Worm (Caenorhabditis elegans): ENCODE data around the gene srg-9.

The srg-9 gene

DNA sequence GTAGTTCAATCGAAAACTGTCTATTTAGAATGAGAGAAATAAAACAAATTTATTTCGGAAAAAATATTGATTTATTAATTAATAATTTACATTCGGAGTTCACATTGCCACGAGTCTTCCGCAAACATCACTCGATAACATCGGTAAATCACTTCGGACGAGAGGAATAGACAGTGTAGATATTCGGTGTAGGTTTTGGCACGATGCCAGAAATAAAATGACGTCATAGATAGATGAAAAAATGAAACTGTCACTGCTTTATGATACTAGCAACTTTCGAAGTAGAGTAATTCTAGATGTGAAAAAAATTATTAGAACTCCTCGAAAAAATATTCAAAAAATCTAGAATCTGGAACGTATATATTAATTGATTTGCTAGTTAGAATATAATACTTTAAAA is 22.9 kb upstream of the srg-9 start:
- no peak for TF ChIP-seq ceh-82 (tag; optimal IDR thresholded peaks at IDR 0.05)
- TF ChIP-seq nhr-11 (tag; optimal IDR thresholded peaks at IDR 0.05) = no peak
- no peak for TF ChIP-seq unc-86 (tag; optimal IDR thresholded peaks at IDR 0.05)
- no peak for TF ChIP-seq mep-1 (tag; optimal IDR thresholded peaks at IDR 0.05)
- no peak for TF ChIP-seq unc-130 (tag; optimal IDR thresholded peaks at IDR 0.05)
- peak; percentile 19 for TF ChIP-seq lin-13 (GFP tag; optimal IDR thresholded peaks at IDR 0.05)
- no peak for TF ChIP-seq nhr-77 (tag; optimal IDR thresholded peaks at IDR 0.05)
- TF ChIP-seq hpl-2 (GFP tag; optimal IDR thresholded peaks at IDR 0.05) = no peak
- no peak for TF ChIP-seq F16B12.6 (tag; optimal IDR thresholded peaks at IDR 0.05)
- peak; percentile 76 for TF ChIP-seq nhr-85 (tag)
- TF ChIP-seq rnt-1 (tag; optimal IDR thresholded peaks at IDR 0.05) = peak; percentile 6
- no peak for TF ChIP-seq isw-1 (GFP tag; IDR thresholded peaks at IDR 0.05)

DNA sequence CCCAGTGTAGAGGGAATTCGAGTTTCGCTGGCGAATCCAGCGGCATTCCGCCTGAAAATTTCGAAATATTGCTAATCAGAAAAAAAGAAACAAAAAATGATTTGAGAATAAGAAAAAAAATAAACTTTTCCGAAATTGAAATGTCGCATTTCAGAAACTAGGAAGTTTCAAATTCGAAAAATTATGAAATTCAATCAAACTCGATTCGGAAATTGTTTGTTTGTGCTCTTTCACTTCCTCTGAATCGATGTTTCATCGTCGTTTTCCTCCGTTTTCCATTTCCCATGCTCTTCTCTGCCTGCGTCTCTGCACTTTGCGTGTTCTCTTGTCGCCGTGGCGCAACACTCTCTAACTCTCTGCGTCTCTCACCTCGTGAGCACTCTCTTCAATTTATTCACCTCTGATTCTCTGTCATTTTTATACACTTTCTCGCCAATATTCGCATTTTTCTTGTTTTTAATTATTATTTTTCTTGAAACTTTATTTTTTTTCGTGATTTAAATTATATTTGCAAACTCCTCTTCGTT is 21.8 kb upstream of the srg-9 start, which contains the start of gene C18F10.7:
C18F10.7 (minus strand) TSS at position 51 of the 527 bp plus-strand sequence.
- TF ChIP-seq hlh-4 (tag; optimal IDR thresholded peaks at IDR 0.05) = no peak
- peak; percentile 89 for TF ChIP-seq nhr-71 (tag; optimal IDR thresholded peaks at IDR 0.05)
- TF ChIP-seq snu-23 (GFP tag; optimal IDR thresholded peaks at IDR 0.05) = peak; percentile 81
- TF ChIP-seq C34B4.2 (tag; optimal IDR thresholded peaks at IDR 0.05) = no peak
- peak; percentile 35 for TF ChIP-seq C16A3.4 (tag; optimal IDR thresholded peaks at IDR 0.05)
- TF ChIP-seq grh-1 (GFP tag; IDR thresholded peaks at IDR 0.05) = 0 out of 2 replicates have a peak, but pooled peaks have one; percentile 8
- TF ChIP-seq mab-9 (GFP tag; IDR thresholded peaks at IDR 0.05) = no peak
- no peak for TF ChIP-seq pax-3 (tag; optimal IDR thresholded peaks at IDR 0.05)
- TF ChIP-seq ceh-82 (tag; optimal IDR thresholded peaks at IDR 0.05) = peak; percentile 37 to 64 (median 38)
- TF ChIP-seq lin-14 (GFP tag; optimal IDR thresholded peaks at IDR 0.05) = peak; percentile 87
- TF ChIP-seq lin-35 (GFP tag; optimal IDR thresholded peaks at IDR 0.05) = peak; percentile 55 to 63
- TF ChIP-seq egl-13 (tag; optimal IDR thresholded peaks at IDR 0.05) = peak; percentile 71
- TF ChIP-seq pqm-1 (tag; optimal IDR thresholded peaks at IDR 0.05) = no peak
- peak; percentile 49 for TF ChIP-seq blmp-1 (tag; optimal IDR thresholded peaks at IDR 0.05)
- TF ChIP-seq unc-130 (tag; optimal IDR thresholded peaks at IDR 0.05) = no peak
- TF ChIP-seq nhr-90 (tag; optimal IDR thresholded peaks at IDR 0.05; ENCODE audit: poor library complexity) = peak; percentile 59
- TF ChIP-seq pag-3 (tag; optimal IDR thresholded peaks at IDR 0.05; ENCODE audit: borderline replicate concordance, insufficient read depth) = no peak
- no peak for TF ChIP-seq ceh-8 (GFP tag; optimal IDR thresholded peaks at IDR 0.05)
- TF ChIP-seq efl-1 (optimal IDR thresholded peaks at IDR 0.05) = peak; percentile 79 to 85
- peak; percentile 60 to 95 for TF ChIP-seq efl-1 (GFP tag; optimal IDR thresholded peaks at IDR 0.05 in 1 of 2)
- no peak for TF ChIP-seq hpl-2 (GFP tag; optimal IDR thresholded peaks at IDR 0.05)
- TF ChIP-seq swsn-7 (tag; optimal IDR thresholded peaks at IDR 0.05) = peak; percentile 86
- no peak for TF ChIP-seq ets-5 (GFP tag; IDR thresholded peaks at IDR 0.05)
- no peak for TF ChIP-seq sptf-1 (tag; optimal IDR thresholded peaks at IDR 0.05)
- TF ChIP-seq nhr-11 (tag; optimal IDR thresholded peaks at IDR 0.05) = peak; percentile 7
- TF ChIP-seq nhr-47 (tag; optimal IDR thresholded peaks at IDR 0.05) = peak; percentile 73
- peak; percentile 65 for TF ChIP-seq unc-86 (tag; optimal IDR thresholded peaks at IDR 0.05)
- TF ChIP-seq zip-4 (GFP tag; optimal IDR thresholded peaks at IDR 0.05) = no peak
- TF ChIP-seq fkh-10 (GFP tag; optimal IDR thresholded peaks at IDR 0.05) = no peak
- no peak for TF ChIP-seq aha-1 (tag; optimal IDR thresholded peaks at IDR 0.05)
- no peak for TF ChIP-seq nhr-28 (tag; optimal IDR thresholded peaks at IDR 0.05)
- TF ChIP-seq C04F5.9 (tag; optimal IDR thresholded peaks at IDR 0.05) = peak; percentile 34
- peak; percentile 51 for TF ChIP-seq lin-39 (tag; optimal IDR thresholded peaks at IDR 0.05)
- no peak; the same call in 1 of the 2 replicates for TF ChIP-seq ceh-88 (GFP tag; IDR thresholded peaks at IDR 0.05)
- peak in 1 of 2 experiments; percentile 90 for TF ChIP-seq mdl-1 (tag; optimal IDR thresholded peaks at IDR 0.05)
- TF ChIP-seq xbp-1 (tag; optimal IDR thresholded peaks at IDR 0.05) = peak; percentile 70
- peak; percentile 24 for TF ChIP-seq aly-2 (tag; optimal IDR thresholded peaks at IDR 0.05)
- TF ChIP-seq dpl-1 (GFP tag; optimal IDR thresholded peaks at IDR 0.05) = peak; percentile 30 to 56 (median 48)
- peak; percentile 76 for TF ChIP-seq nhr-19 (GFP tag; conservative IDR thresholded peaks at IDR 0.05)
- TF ChIP-seq sox-4 (tag; optimal IDR thresholded peaks at IDR 0.05) = no peak
- no peak for TF ChIP-seq unc-30 (tag; optimal IDR thresholded peaks at IDR 0.05)
- TF ChIP-seq sup-37 (GFP tag; optimal IDR thresholded peaks at IDR 0.05) = peak; percentile 3
- peak; percentile 43 for TF ChIP-seq ztf-4 (tag; optimal IDR thresholded peaks at IDR 0.05)
- TF ChIP-seq ztf-11 (tag; optimal IDR thresholded peaks at IDR 0.05) = no peak

All from whole organism, L1 larva.